Worm (Caenorhabditis elegans): ENCODE measurements around the gene tcer-1.

- no peak for TF ChIP-seq nhr-11 (tag; optimal IDR thresholded peaks at IDR 0.05)
- no peak for TF ChIP-seq snpc-4 (tag; optimal IDR thresholded peaks at IDR 0.05)
Measured at ce11 chrII:7053001-7053400, 3.1 kb upstream of the tcer-1 start, which contains the start of gene ZK1127.13.

All from whole organism, L3 larva.